Worm (Caenorhabditis elegans) whole organism, young adult: ENCODE data around the gene T06D8.9.

Experiments used
- B0019.2 ChIP-seq: fragments of 200-800 bp; sonication (Bioruptor generic); conservative IDR thresholded peaks from 2 replicates; pipeline ENCODE4 v1.3.6; 2022; ENCODE audit warnings: missing genetic modification reagents, missing genetic modification characterization, missing compliant biosample characterization
- B0336.3 ChIP-seq: fragments of 200-800 bp; sonication (Bioruptor generic); IDR thresholded peaks from 2 replicates; pipeline ENCODE4 v1.3.6; 2022; ENCODE audit warnings: missing genetic modification characterization, missing compliant biosample characterization
- C06A6.2 ChIP-seq: fragments of 200-800 bp; sonication (Bioruptor generic); conservative IDR thresholded peaks from 2 replicates; pipeline ENCODE4 v1.3.6; 2022; ENCODE audit warnings: missing genetic modification characterization, missing compliant biosample characterization
- C17E4.6 ChIP-seq: fragments of 200-800 bp; sonication (Bioruptor generic); IDR thresholded peaks from 2 replicates; pipeline ENCODE4 v1.3.6; 2022; ENCODE audit warnings: missing genetic modification reagents, missing genetic modification characterization, missing compliant biosample characterization
- F39B2.1 ChIP-seq: fragments of 200-800 bp; sonication (Bioruptor generic); IDR thresholded peaks from 2 replicates; pipeline ENCODE4 v1.3.6; 2022; ENCODE audit warnings: missing genetic modification reagents, missing genetic modification characterization, missing compliant biosample characterization
- F55B11.4 ChIP-seq: sonication (generic microtip); optimal IDR thresholded peaks from 2 replicates; lab custom pipeline; 2016; ENCODE audit warnings: missing compliant biosample characterization, missing genetic modification characterization, borderline replicate concordance; ENCODE audit not compliant: insufficient read depth
- F57C9.4 ChIP-seq: sonication (generic microtip); optimal IDR thresholded peaks from 2 replicates; lab custom pipeline; 2017; ENCODE audit warnings: mild to moderate bottlenecking, missing genetic modification characterization, missing compliant biosample characterization
- Y53G8AR.9 ChIP-seq: fragments of 200-800 bp; sonication (Bioruptor generic); conservative IDR thresholded peaks from 2 replicates; pipeline ENCODE4 v1.3.6; 2022; ENCODE audit warnings: missing genetic modification reagents, missing genetic modification characterization, missing compliant biosample characterization
- Y56A3A.18 ChIP-seq: fragments of 200-800 bp; sonication (Bioruptor generic); IDR thresholded peaks from 2 replicates; pipeline ENCODE4 v1.3.6; 2022; ENCODE audit warnings: missing genetic modification reagents, missing genetic modification characterization, missing compliant biosample characterization
- atf-7 ChIP-seq: sonication (generic microtip); optimal IDR thresholded peaks from 2 replicates; lab custom pipeline; 2017; ENCODE audit warnings: mild to moderate bottlenecking, missing genetic modification characterization, missing compliant biosample characterization
- athp-1 ChIP-seq: sonication (generic microtip); optimal IDR thresholded peaks from 2 replicates; lab custom pipeline; 2017; ENCODE audit warnings: mild to moderate bottlenecking, missing genetic modification characterization, missing compliant biosample characterization
- attf-6 ChIP-seq: fragments of 200-800 bp; sonication (Bioruptor generic); IDR thresholded peaks from 2 replicates; pipeline ENCODE4 v1.3.6; 2022; ENCODE audit warnings: missing genetic modification reagents, missing genetic modification characterization, missing compliant biosample characterization
- cebp-1 ChIP-seq, 2 experiments: fragments of 200-800 bp in 1 of 2; sonication (Bioruptor generic) in 1 of 2; sonication (generic microtip) in 1 of 2; IDR thresholded peaks in 1 of 2; optimal IDR thresholded peaks in 1 of 2; 2 replicates each; pipeline versions ENCODE4 v1.3.6 to Lab custom; 2017 to 2022; ENCODE audit warnings: missing compliant biosample characterization in 2 of 2, missing genetic modification characterization in 2 of 2, mild to moderate bottlenecking in 1 of 2, missing genetic modification reagents in 1 of 2, moderate library complexity in 1 of 2
- ceh-58 ChIP-seq: fragments of 200-800 bp; sonication (Bioruptor generic); IDR thresholded peaks from 2 replicates; pipeline ENCODE4 v1.3.6; 2022; ENCODE audit warnings: missing genetic modification characterization, missing compliant biosample characterization
- dox-1 ChIP-seq: fragments of 200-800 bp; sonication (Bioruptor generic); IDR thresholded peaks from 2 replicates; pipeline ENCODE4 v1.3.6; 2022; ENCODE audit warnings: missing genetic modification reagents, missing genetic modification characterization, missing compliant biosample characterization
- egl-44 ChIP-seq: fragments of 200-800 bp; sonication (Bioruptor generic); IDR thresholded peaks from 2 replicates; pipeline ENCODE4 v1.3.6; 2022; ENCODE audit warnings: missing genetic modification reagents, missing genetic modification characterization, missing compliant biosample characterization
- ekl-4 ChIP-seq: fragments of 200-800 bp; sonication (Bioruptor generic); IDR thresholded peaks from 2 replicates; pipeline ENCODE4 v1.3.6; 2022; ENCODE audit warnings: missing genetic modification reagents, missing genetic modification characterization, missing compliant biosample characterization
- hlh-26 ChIP-seq: fragments of 200-800 bp; sonication (Bioruptor generic); conservative IDR thresholded peaks from 2 replicates; pipeline ENCODE4 v1.3.6; 2022; ENCODE audit warnings: missing genetic modification reagents, missing genetic modification characterization, missing compliant biosample characterization
- hmg-1.2 ChIP-seq: fragments of 200-800 bp; sonication (Bioruptor generic); IDR thresholded peaks from 2 replicates; pipeline ENCODE4 v1.3.6; 2022; ENCODE audit warnings: missing genetic modification reagents, missing genetic modification characterization, missing compliant biosample characterization
- hmg-20 ChIP-seq: fragments of 200-800 bp; sonication (Bioruptor generic); IDR thresholded peaks from 2 replicates; pipeline ENCODE4 v1.3.6; 2022; ENCODE audit warnings: missing genetic modification reagents, missing genetic modification characterization, missing compliant biosample characterization
- lin-54 ChIP-seq: fragments of 200-800 bp; sonication (Bioruptor generic); optimal IDR thresholded peaks from 2 replicates; lab custom pipeline; 2018; ENCODE audit warnings: mild to moderate bottlenecking, missing genetic modification characterization, missing compliant biosample characterization
- lir-1 ChIP-seq: fragments of 200-800 bp; sonication (Bioruptor generic); conservative IDR thresholded peaks from 2 replicates; pipeline ENCODE4 v1.3.6; 2022; ENCODE audit warnings: missing genetic modification reagents, missing genetic modification characterization, missing compliant biosample characterization
- madf-10 ChIP-seq: sonication (generic microtip); optimal IDR thresholded peaks from 2 replicates; lab custom pipeline; 2016; ENCODE audit warnings: mild to moderate bottlenecking, missing genetic modification characterization, missing compliant biosample characterization
- madf-8 ChIP-seq: fragments of 200-800 bp; sonication (Bioruptor generic); conservative IDR thresholded peaks from 2 replicates; pipeline ENCODE4 v1.3.6; 2022; ENCODE audit warnings: missing genetic modification reagents, missing genetic modification characterization, missing compliant biosample characterization
- nhr-179 ChIP-seq: sonication (generic microtip); optimal IDR thresholded peaks from 2 replicates; lab custom pipeline; 2016; ENCODE audit warnings: mild to moderate bottlenecking, missing genetic modification characterization, missing compliant biosample characterization
- snpc-4 ChIP-seq, 5 experiments: fragments of 150-350 bp in 1 of 5; sonication (generic microtip) in 4 of 5; optimal IDR thresholded peaks; 2 replicates each; lab custom pipeline; 2014 to 2018; ENCODE audit warnings: missing genetic modification characterization in 5 of 5, missing biosample characterization in 3 of 5, antibody characterized with exemption in 2 of 5, mild to moderate bottlenecking in 2 of 5, missing compliant biosample characterization in 2 of 5, missing genotype in 2 of 5, moderate library complexity in 2 of 5, missing genetic modification reagents in 1 of 5
- tlf-1 ChIP-seq: fragments of 200-800 bp; sonication (Bioruptor generic); optimal IDR thresholded peaks from 2 replicates; lab custom pipeline; 2018; ENCODE audit warnings: mild to moderate bottlenecking, missing genetic modification characterization, missing compliant biosample characterization
- xnd-1 ChIP-seq: sonication (generic microtip); optimal IDR thresholded peaks from 2 replicates; lab custom pipeline; 2016; ENCODE audit warnings: missing genotype, missing genetic modification reagents, missing genetic modification characterization, missing compliant biosample characterization
- zfh-2 ChIP-seq: fragments of 200-800 bp; sonication (Bioruptor generic); conservative IDR thresholded peaks from 2 replicates; pipeline ENCODE4 v1.3.6; 2022; ENCODE audit warnings: missing genetic modification reagents, missing genetic modification characterization, missing compliant biosample characterization
- zim-3 ChIP-seq: sonication (generic microtip); optimal IDR thresholded peaks from 2 replicates; lab custom pipeline; 2017; ENCODE audit warnings: mild to moderate bottlenecking, missing genetic modification characterization, moderate library complexity, missing compliant biosample characterization
- ztf-25 ChIP-seq: fragments of 200-800 bp; sonication (Bioruptor generic); IDR thresholded peaks from 2 replicates; pipeline ENCODE4 v1.3.6; 2022; ENCODE audit warnings: missing genetic modification reagents, missing genetic modification characterization, missing compliant biosample characterization
- ztf-26 ChIP-seq: sonication (generic microtip); optimal IDR thresholded peaks from 2 replicates; lab custom pipeline; 2017; ENCODE audit warnings: missing genetic modification characterization, missing compliant biosample characterization

The T06D8.9 gene

DNA sequence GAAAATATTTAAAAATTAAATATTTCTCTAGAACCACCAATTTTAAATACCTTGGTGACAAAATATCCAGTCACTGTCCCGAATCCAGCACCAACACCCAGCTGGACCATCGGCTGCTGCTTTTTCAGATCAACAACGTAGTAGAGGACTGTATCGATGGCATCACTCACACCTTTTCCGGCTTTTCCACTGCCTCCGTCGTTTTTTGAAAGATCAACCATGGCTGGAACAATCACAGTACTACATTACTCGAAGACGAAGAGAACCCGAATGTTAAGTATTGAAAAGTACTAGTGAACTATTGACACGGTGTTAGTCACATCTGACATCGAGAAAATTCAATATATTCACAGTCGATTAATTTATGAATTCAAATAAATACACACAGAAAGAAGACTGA, 2.3 kb upstream of the T06D8.9 start, which contains the start of gene fndc-1 (continued):
- TF ChIP-seq cebp-1 (GFP tag; IDR thresholded peaks at IDR 0.05; lab: Robert Waterston, UW) (no peak), cebp-1 (tag; optimal IDR thresholded peaks at IDR 0.05; lab: Kevin White, UChicago) (peak; percentile 33), ceh-58 (GFP tag; lab: Robert Waterston, UW) (no peak), B0019.2 (GFP tag; lab: Robert Waterston, UW) (no peak), madf-8 (GFP tag; lab: Robert Waterston, UW) (peak; percentile 14; the same call in 1 of the 2 replicates), C17E4.6 (GFP tag; lab: Robert Waterston, UW) (0 out of 2 replicates have a peak, but pooled peaks have one; percentile 25), dox-1 (GFP tag; lab: Robert Waterston, UW) (no peak), xnd-1 (tag; lab: Kevin White, UChicago) (peak; percentile 13), attf-6 (GFP tag; lab: Robert Waterston, UW) (0 out of 2 replicates have a peak, but pooled peaks have one; percentile 34), madf-10 (tag; lab: Kevin White, UChicago) (no peak), ztf-26 (tag; lab: Kevin White, UChicago) (no peak), hlh-26 (GFP tag; lab: Robert Waterston, UW) (no peak), snpc-4 (GFP tag; optimal IDR thresholded peaks at IDR 0.05; lab: Kevin White, UChicago) (no peak), snpc-4 (tag; optimal IDR thresholded peaks at IDR 0.05; lab: Kevin White, UChicago) (no peak), zfh-2 (GFP tag; lab: Robert Waterston, UW) (no peak), Y53G8AR.9 (GFP tag; lab: Robert Waterston, UW) (peak; percentile 70), ekl-4 (GFP tag; lab: Robert Waterston, UW) (0 out of 2 replicates have a peak, but pooled peaks have one; percentile 12), tlf-1 (GFP tag; lab: Kevin White, UChicago) (no peak), lin-54 (GFP tag; lab: Kevin White, UChicago) (peak; percentile 44), B0336.3 (GFP tag; lab: Robert Waterston, UW) (peak; percentile 53; the same call in 1 of the 2 replicates), atf-7 (tag; lab: Kevin White, UChicago) (peak; percentile 23), hmg-1.2 (GFP tag; lab: Robert Waterston, UW) (peak; percentile 8; the same call in 1 of the 2 replicates), F55B11.4 (tag; lab: Kevin White, UChicago) (no peak)

DNA sequence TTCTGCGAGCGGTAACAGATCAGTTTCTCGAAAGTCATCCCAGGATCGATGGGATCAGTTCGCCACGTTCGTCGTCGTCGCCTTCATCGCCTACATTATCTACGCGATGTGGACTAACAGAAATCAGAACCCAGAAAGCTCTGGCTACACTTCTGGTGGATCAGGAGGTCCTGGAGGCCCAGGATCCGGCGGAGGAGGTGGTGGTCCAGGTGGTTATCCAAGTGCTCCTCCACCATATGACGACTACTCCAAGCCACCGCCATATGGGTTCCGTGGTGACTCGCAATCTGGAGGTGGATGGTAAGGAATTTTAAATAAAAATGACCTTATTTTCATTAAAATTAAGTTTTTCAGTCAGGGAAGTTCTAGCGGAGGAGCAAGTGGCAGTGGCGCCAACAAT, 817 bp downstream of the T06D8.9 start:
- 0 out of 2 replicates have a peak, but pooled peaks have one; percentile 24 for TF ChIP-seq dox-1 (GFP tag; lab: Robert Waterston, UW)
- TF ChIP-seq F57C9.4 (tag; lab: Kevin White, UChicago): no peak
- TF ChIP-seq zfh-2 (GFP tag; lab: Robert Waterston, UW): peak; percentile 52

ce11 chrII:11240963-11241362, 1.6 kb downstream of the T06D8.9 start:
- no peak for TF ChIP-seq zim-3 (tag; lab: Kevin White, UChicago)
- TF ChIP-seq hmg-20 (GFP tag; lab: Robert Waterston, UW): no peak
- TF ChIP-seq C06A6.2 (GFP tag; lab: Robert Waterston, UW): no peak
- TF ChIP-seq madf-10 (tag; lab: Kevin White, UChicago): no peak
- TF ChIP-seq athp-1 (tag; lab: Kevin White, UChicago): no peak
- no peak for TF ChIP-seq F39B2.1 (GFP tag; lab: Robert Waterston, UW)
- TF ChIP-seq lir-1 (GFP tag; lab: Robert Waterston, UW): no peak
- TF ChIP-seq ztf-25 (GFP tag; lab: Robert Waterston, UW): no peak
- no peak for TF ChIP-seq Y56A3A.18 (GFP tag; lab: Robert Waterston, UW)
- no peak for TF ChIP-seq nhr-179 (tag; lab: Kevin White, UChicago)
- TF ChIP-seq egl-44 (GFP tag; lab: Robert Waterston, UW): no peak
- TF ChIP-seq, all 124 proteins: peak for 0
